Worm (Caenorhabditis elegans): ENCODE data around the gene acbp-3.

ce11 chrX:10864322-10864721 lies 38.8 kb upstream of the acbp-3 start, which contains the start of gene pgp-8:
- TF ChIP-seq elt-2 (tag; optimal IDR thresholded peaks at IDR 0.05): no peak
- TF ChIP-seq ets-4 (tag; optimal IDR thresholded peaks at IDR 0.05): no peak
- TF ChIP-seq ahr-1 (tag; optimal IDR thresholded peaks at IDR 0.05): no peak
- no peak for TF ChIP-seq madf-2 (tag; optimal IDR thresholded peaks at IDR 0.05)
- no peak for TF ChIP-seq zip-5 (tag; optimal IDR thresholded peaks at IDR 0.05)
- no peak for TF ChIP-seq unc-55 (GFP tag; optimal IDR thresholded peaks at IDR 0.05)
- TF ChIP-seq tbx-2 (tag; optimal IDR thresholded peaks at IDR 0.05): no peak
- no peak for TF ChIP-seq sox-2 (GFP tag; IDR thresholded peaks at IDR 0.05)
- TF ChIP-seq dve-1 (tag; optimal IDR thresholded peaks at IDR 0.05): no peak

All from whole organism, late embryonic.